Worm (Caenorhabditis elegans) whole organism, young adult: ENCODE data around the gene Y46H3A.4.

Experiments used
- Y67H2A.10 ChIP-seq: fragments of 200-800 bp; sonication (Bioruptor generic); conservative IDR thresholded peaks from 2 replicates; pipeline ENCODE4 v1.3.6; 2022; ENCODE audit warnings: missing genetic modification reagents, missing genetic modification characterization, missing compliant biosample characterization
- ama-1 ChIP-seq, 3 experiments: fragments of 150-350 bp in 1 of 3; sonication (generic microtip) in 2 of 3; optimal IDR thresholded peaks; 2 replicates each; lab custom pipeline; 2014 to 2018; ENCODE audit warnings: missing biosample characterization in 2 of 3, missing genetic modification characterization in 2 of 3, missing genetic modification reagents in 2 of 3
- egl-44 ChIP-seq: fragments of 200-800 bp; sonication (Bioruptor generic); IDR thresholded peaks from 2 replicates; pipeline ENCODE4 v1.3.6; 2022; ENCODE audit warnings: missing genetic modification reagents, missing genetic modification characterization, missing compliant biosample characterization
- gei-17 ChIP-seq: fragments of 200-800 bp; sonication (Bioruptor generic); optimal IDR thresholded peaks from 2 replicates; lab custom pipeline; 2018; ENCODE audit warnings: mild to moderate bottlenecking, missing genetic modification characterization, missing compliant biosample characterization
- lir-1 ChIP-seq: fragments of 200-800 bp; sonication (Bioruptor generic); conservative IDR thresholded peaks from 2 replicates; pipeline ENCODE4 v1.3.6; 2022; ENCODE audit warnings: missing genetic modification reagents, missing genetic modification characterization, missing compliant biosample characterization
- lsl-1 ChIP-seq: fragments of 200-800 bp; sonication (Bioruptor generic); optimal IDR thresholded peaks from 2 replicates; lab custom pipeline; 2018; ENCODE audit warnings: mild to moderate bottlenecking, missing genetic modification characterization, moderate library complexity, missing compliant biosample characterization
- mel-28 ChIP-seq: sonication (generic microtip); optimal IDR thresholded peaks from 2 replicates; lab custom pipeline; 2016; ENCODE audit warnings: borderline replicate concordance, mild to moderate bottlenecking, missing genetic modification characterization, missing compliant biosample characterization
- nfya-1 ChIP-seq: sonication (generic microtip); optimal IDR thresholded peaks from 2 replicates; lab custom pipeline; 2017; ENCODE audit warnings: antibody characterized with exemption, missing compliant biosample characterization, missing genetic modification characterization, borderline replicate concordance; ENCODE audit not compliant: insufficient read depth
- sea-2 ChIP-seq: fragments of 200-800 bp; sonication (Bioruptor generic); IDR thresholded peaks from 2 replicates; pipeline ENCODE4 v1.3.6; 2022; ENCODE audit warnings: missing genetic modification characterization, missing compliant biosample characterization
- zim-3 ChIP-seq: sonication (generic microtip); optimal IDR thresholded peaks from 2 replicates; lab custom pipeline; 2017; ENCODE audit warnings: mild to moderate bottlenecking, missing genetic modification characterization, moderate library complexity, missing compliant biosample characterization

DNA sequence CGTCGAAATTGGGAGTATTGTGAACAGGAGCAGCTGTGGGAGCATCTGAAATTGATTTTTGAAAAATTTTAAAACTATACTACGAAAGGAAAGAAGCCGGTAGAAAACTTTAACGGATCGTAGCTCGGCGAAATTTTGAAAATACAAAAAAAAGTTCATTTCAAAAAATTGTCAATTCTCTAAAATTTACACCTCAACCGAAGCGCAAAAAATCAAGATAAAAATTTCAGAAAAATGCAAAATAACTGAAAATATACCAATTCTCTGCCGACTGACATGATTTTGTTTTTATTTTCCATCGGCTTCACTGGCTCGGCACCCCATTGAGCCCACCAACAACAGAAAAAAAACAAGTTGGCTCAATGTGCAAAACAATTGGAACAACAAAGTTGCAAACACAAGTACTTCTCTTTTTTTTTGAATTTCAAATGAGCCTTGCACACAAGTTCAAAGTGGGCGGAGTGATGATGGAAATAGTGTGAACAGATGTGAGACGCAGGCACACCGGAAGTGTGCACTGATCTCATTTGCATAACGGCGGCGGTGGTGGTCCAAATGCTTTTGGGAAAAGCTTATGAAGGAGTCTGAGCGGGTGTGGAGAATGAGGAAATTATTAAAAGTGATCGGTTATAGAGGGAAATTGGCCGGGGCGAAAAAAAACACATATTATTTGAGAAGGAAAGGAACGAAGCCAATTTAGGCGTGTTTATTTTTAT is 35.9 kb downstream of the Y46H3A.4 start, which contains the start of gene F36H9.7:
- TF ChIP-seq zim-3 (tag; lab: Kevin White, UChicago) (no peak), lsl-1 (GFP tag; lab: Kevin White, UChicago) (no peak), sea-2 (GFP tag; lab: Robert Waterston, UW) (no peak), lir-1 (GFP tag; lab: Robert Waterston, UW) (no peak), egl-44 (GFP tag; lab: Robert Waterston, UW) (no peak), gei-17 (GFP tag; lab: Kevin White, UChicago) (no peak), nfya-1 (tag; lab: Kevin White, UChicago) (no peak), mel-28 (tag; lab: Kevin White, UChicago) (no peak), ama-1 (optimal IDR thresholded peaks at IDR 0.05; lab: Kevin White, UChicago) (no peak), ama-1 (GFP tag; optimal IDR thresholded peaks at IDR 0.05; lab: Kevin White, UChicago) (no peak), Y67H2A.10 (no peak)
